Worm (Caenorhabditis elegans) whole organism, L1 larva: ENCODE measurements around the gene C54D1.7.

ENCODE experiments used
- aha-1 ChIP-seq: fragments of 150-350 bp; optimal IDR thresholded peaks from 2 replicates; lab custom pipeline; 2014; ENCODE audit warnings: missing biosample characterization, missing genetic modification characterization
- ama-1 ChIP-seq: fragments of 150-350 bp; optimal IDR thresholded peaks from 2 replicates; lab custom pipeline; 2014
- nhr-76 ChIP-seq: sonication (generic microtip); optimal IDR thresholded peaks from 2 replicates; lab custom pipeline; 2017; ENCODE audit warnings: missing biosample characterization, missing genetic modification characterization

DNA sequence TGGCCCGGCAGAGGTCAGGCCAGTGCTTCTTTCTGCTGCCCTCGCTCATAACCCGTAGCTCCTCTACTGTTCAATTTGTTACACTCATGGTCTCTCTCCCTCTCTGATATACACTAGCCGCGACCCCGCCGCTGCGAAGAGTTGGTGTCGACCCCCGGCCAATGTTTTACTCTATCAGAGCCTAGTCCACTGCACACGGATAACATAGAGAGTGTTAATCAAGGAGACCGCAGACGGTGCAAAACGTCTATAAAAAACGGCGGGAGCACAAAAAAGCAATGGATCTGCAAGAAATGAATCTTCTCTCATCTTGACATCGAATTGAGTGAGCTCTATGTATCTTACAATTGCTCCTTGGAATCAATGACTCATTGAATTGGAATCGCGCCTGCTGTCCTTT lies 2.4 kb downstream of the C54D1.7 start:
- TF ChIP-seq aha-1 (tag; lab: Kevin White, UChicago) (no peak), nhr-76 (no peak), ama-1 (lab: Kevin White, UChicago) (no peak)
